Worm (Caenorhabditis elegans) whole organism, L4 larva: ENCODE measurements around the gene K11H12.6.

Experiments
- F44E2.7 ChIP-seq: fragments of 200-800 bp; sonication (Bioruptor generic); IDR thresholded peaks from 2 replicates; pipeline ENCODE4 v2.1.2; 2022; ENCODE audit warnings: missing genetic modification characterization, missing compliant biosample characterization
- ZK546.5 ChIP-seq, 2 experiments: sonication (generic microtip); optimal IDR thresholded peaks; 2 replicates each; lab custom pipeline; 2017; ENCODE audit warnings: missing biosample characterization in 2 of 2, missing genetic modification characterization in 2 of 2
- aly-2 ChIP-seq: sonication (generic microtip); optimal IDR thresholded peaks from 2 replicates; lab custom pipeline; 2018; ENCODE audit warnings: missing biosample characterization, missing genetic modification characterization
- arid-1 ChIP-seq: fragments of 200-800 bp; sonication (Bioruptor generic); conservative IDR thresholded peaks from 2 replicates; pipeline ENCODE4 v1.3.6; 2022; ENCODE audit warnings: missing genetic modification reagents, missing genetic modification characterization, missing compliant biosample characterization
- ceh-20 ChIP-seq: fragments of 200-800 bp; sonication (Bioruptor generic); IDR thresholded peaks from 2 replicates; pipeline ENCODE4 v1.3.6; 2022; ENCODE audit warnings: missing genetic modification reagents, missing genetic modification characterization, missing compliant biosample characterization
- ces-1 ChIP-seq: fragments of 150-350 bp; sonication (generic microtip); optimal IDR thresholded peaks from 4 replicates; lab custom pipeline; 2014; ENCODE audit warnings: missing biosample characterization, missing genetic modification reagents, missing genetic modification characterization
- daf-16 ChIP-seq, 3 experiments: sonication (generic microtip); optimal IDR thresholded peaks; 2 replicates each; lab custom pipeline; 2016 to 2017; ENCODE audit warnings: missing genetic modification characterization in 3 of 3, missing genetic modification reagents in 3 of 3, mild to moderate bottlenecking in 2 of 3, missing compliant biosample characterization in 2 of 3, missing biosample characterization in 1 of 3, moderate library complexity in 1 of 3
- egl-43 ChIP-seq: fragments of 200-800 bp; sonication (Bioruptor generic); IDR thresholded peaks from 2 replicates; pipeline ENCODE4 v1.3.6; 2022; ENCODE audit warnings: missing genetic modification reagents, missing genetic modification characterization, missing compliant biosample characterization
- hlh-11 ChIP-seq: fragments of 200-800 bp; sonication (Bioruptor generic); optimal IDR thresholded peaks from 2 replicates; lab custom pipeline; 2018; ENCODE audit warnings: mild to moderate bottlenecking, missing genetic modification characterization, missing compliant biosample characterization
- hlh-30 ChIP-seq: sonication (generic microtip); optimal IDR thresholded peaks from 2 replicates; lab custom pipeline; 2017; ENCODE audit warnings: antibody characterized with exemption, mild to moderate bottlenecking, missing genetic modification characterization, missing compliant biosample characterization; ENCODE audit not compliant: insufficient read depth
- hmg-1.1 ChIP-seq: fragments of 200-800 bp; sonication (Bioruptor generic); IDR thresholded peaks from 2 replicates; pipeline ENCODE4 v1.3.6; 2022; ENCODE audit warnings: missing genetic modification reagents, missing genetic modification characterization, missing compliant biosample characterization
- lim-7 ChIP-seq: fragments of 200-800 bp; sonication (Bioruptor generic); IDR thresholded peaks from 2 replicates; pipeline ENCODE4 v1.3.6; 2022; ENCODE audit warnings: missing genetic modification characterization, missing compliant biosample characterization
- lin-1 ChIP-seq: fragments of 200-800 bp; sonication (Bioruptor generic); IDR thresholded peaks from 2 replicates; pipeline ENCODE4 v1.3.6; 2022; ENCODE audit warnings: missing genetic modification reagents, missing genetic modification characterization, missing compliant biosample characterization
- lin-29 ChIP-seq: fragments of 200-800 bp; sonication (Bioruptor generic); IDR thresholded peaks from 2 replicates; pipeline ENCODE4 v1.3.6; 2022; ENCODE audit warnings: missing genetic modification reagents, missing genetic modification characterization, missing compliant biosample characterization
- lsy-2 ChIP-seq, 2 experiments: fragments of 150-350 bp in 1 of 2; sonication (generic microtip) in 1 of 2; optimal IDR thresholded peaks; 2 replicates each; lab custom pipeline; 2014 to 2017; ENCODE audit warnings: missing biosample characterization in 2 of 2, missing genetic modification characterization in 2 of 2
- mdl-1 ChIP-seq, 2 experiments: fragments of 150-350 bp in 1 of 2; sonication (generic microtip) in 1 of 2; optimal IDR thresholded peaks; 2 replicates each; lab custom pipeline; 2014 to 2017; ENCODE audit warnings: missing biosample characterization in 2 of 2, missing genetic modification characterization in 2 of 2
- mep-1 ChIP-seq: fragments of 150-350 bp; sonication (generic microtip); optimal IDR thresholded peaks from 3 replicates; lab custom pipeline; 2014; ENCODE audit warnings: missing biosample characterization, missing genetic modification characterization
- nhr-11 ChIP-seq: fragments of 150-350 bp; optimal IDR thresholded peaks from 2 replicates; lab custom pipeline; 2014; ENCODE audit warnings: missing biosample characterization, missing genetic modification characterization
- nhr-111 ChIP-seq: fragments of 200-800 bp; sonication (Bioruptor generic); optimal IDR thresholded peaks from 2 replicates; lab custom pipeline; 2018; ENCODE audit warnings: mild to moderate bottlenecking, missing genetic modification characterization, missing compliant biosample characterization
- nhr-237 ChIP-seq: sonication (generic microtip); optimal IDR thresholded peaks from 2 replicates; lab custom pipeline; 2017; ENCODE audit warnings: missing biosample characterization, missing genetic modification characterization
- nhr-25 ChIP-seq: sonication (generic microtip); optimal IDR thresholded peaks from 2 replicates; lab custom pipeline; 2017; ENCODE audit warnings: missing genetic modification characterization, mild to moderate bottlenecking, missing compliant biosample characterization, antibody characterized with exemption, moderate library complexity, borderline replicate concordance; ENCODE audit not compliant: insufficient read depth
- nhr-28 ChIP-seq: fragments of 150-350 bp; optimal IDR thresholded peaks from 2 replicates; lab custom pipeline; 2014; ENCODE audit warnings: missing biosample characterization, missing genetic modification characterization
- nhr-41 ChIP-seq: fragments of 200-800 bp; sonication (Bioruptor generic); IDR thresholded peaks from 2 replicates; pipeline ENCODE4 v1.3.6; 2022; ENCODE audit warnings: missing genetic modification reagents, missing genetic modification characterization, missing compliant biosample characterization
- nhr-48 ChIP-seq: sonication (generic microtip); optimal IDR thresholded peaks from 2 replicates; lab custom pipeline; 2016; ENCODE audit warnings: mild to moderate bottlenecking, missing genetic modification characterization, missing compliant biosample characterization
- nhr-76 ChIP-seq: fragments of 150-350 bp; optimal IDR thresholded peaks from 2 replicates; lab custom pipeline; 2014; ENCODE audit warnings: missing biosample characterization, missing genetic modification characterization
- nhr-77 ChIP-seq: fragments of 150-350 bp; optimal IDR thresholded peaks from 2 replicates; lab custom pipeline; 2014; ENCODE audit warnings: missing biosample characterization, missing genetic modification characterization
- rbr-2 ChIP-seq: sonication (generic microtip); optimal IDR thresholded peaks from 2 replicates; lab custom pipeline; 2016; ENCODE audit warnings: missing genotype, missing genetic modification characterization, missing compliant biosample characterization
- saeg-2 ChIP-seq: fragments of 200-800 bp; sonication (Bioruptor generic); IDR thresholded peaks from 2 replicates; pipeline ENCODE4 v1.3.6; 2022; ENCODE audit warnings: missing genetic modification reagents, missing genetic modification characterization, missing compliant biosample characterization
- snpc-4 ChIP-seq: fragments of 150-350 bp; optimal IDR thresholded peaks from 2 replicates; lab custom pipeline; 2014; ENCODE audit warnings: missing biosample characterization, missing genetic modification characterization
- tag-97 ChIP-seq: fragments of 200-800 bp; sonication (Bioruptor generic); IDR thresholded peaks from 2 replicates; pipeline ENCODE4 v1.3.6; 2022; ENCODE audit warnings: missing genetic modification characterization, missing compliant biosample characterization
- tra-1 ChIP-seq: fragments of 200-800 bp; sonication (Bioruptor generic); IDR thresholded peaks from 2 replicates; pipeline ENCODE4 v1.3.6; 2022; ENCODE audit warnings: missing genetic modification reagents, missing genetic modification characterization, missing compliant biosample characterization
- unc-39 ChIP-seq: sonication (generic microtip); optimal IDR thresholded peaks from 2 replicates; lab custom pipeline; 2017; ENCODE audit warnings: missing biosample characterization, missing genetic modification characterization
- unc-62 ChIP-seq, 3 experiments: fragments of 150-350 bp in 1 of 3; sonication (generic microtip); optimal IDR thresholded peaks in 2 of 3; peaks in 1 of 3; 1 replicate in 1 of 3; 2 replicates in 2 of 3; lab custom pipeline; 2014 to 2017; ENCODE audit warnings: missing biosample characterization in 3 of 3, missing genetic modification characterization in 3 of 3, missing genetic modification reagents in 3 of 3, missing genotype in 1 of 3
- vab-7 ChIP-seq: fragments of 200-800 bp; sonication (Bioruptor generic); IDR thresholded peaks from 2 replicates; pipeline ENCODE4 v1.3.6; 2022; ENCODE audit warnings: missing genetic modification reagents, missing genetic modification characterization, missing compliant biosample characterization
- ztf-11 ChIP-seq: fragments of 150-350 bp; optimal IDR thresholded peaks from 2 replicates; lab custom pipeline; 2014; ENCODE audit warnings: missing biosample characterization, missing genetic modification characterization

The K11H12.6 gene

DNA sequence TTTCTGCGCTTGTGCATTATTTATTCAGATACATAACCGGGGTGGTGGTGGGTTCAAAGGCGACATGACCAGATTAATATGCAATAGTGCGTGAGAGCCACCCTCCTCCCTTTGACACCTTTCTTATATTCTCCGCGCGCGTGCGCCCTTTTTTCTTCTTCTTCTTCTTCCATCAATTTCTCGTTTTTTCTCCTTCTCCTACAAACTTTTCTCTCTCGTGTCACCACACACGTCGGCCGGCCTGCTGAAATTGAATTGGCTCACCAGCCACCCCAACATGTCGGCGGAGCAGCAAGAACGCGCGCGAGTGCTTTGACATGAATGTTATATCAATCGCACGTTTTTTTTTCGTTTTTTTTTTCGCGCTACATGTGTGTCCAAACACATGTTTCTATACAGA is 7.5 kb upstream of the K11H12.6 start:
- peak in 1 of 2 experiments; percentile 12 for TF ChIP-seq mdl-1 (tag; optimal IDR thresholded peaks at IDR 0.05; lab: Kevin White, UChicago)
- TF ChIP-seq nhr-77: no peak
- TF ChIP-seq lsy-2 (tag; optimal IDR thresholded peaks at IDR 0.05; lab: Kevin White, UChicago): peak in 1 of 2 experiments; percentile 31
- TF ChIP-seq egl-43 (GFP tag; lab: Robert Waterston, UW): peak; percentile 23; the same call in 1 of the 2 replicates
- TF ChIP-seq rbr-2 (tag; lab: Kevin White, UChicago): peak; percentile 28
- peak; percentile 15 for TF ChIP-seq hlh-30 (tag; lab: Kevin White, UChicago)

DNA sequence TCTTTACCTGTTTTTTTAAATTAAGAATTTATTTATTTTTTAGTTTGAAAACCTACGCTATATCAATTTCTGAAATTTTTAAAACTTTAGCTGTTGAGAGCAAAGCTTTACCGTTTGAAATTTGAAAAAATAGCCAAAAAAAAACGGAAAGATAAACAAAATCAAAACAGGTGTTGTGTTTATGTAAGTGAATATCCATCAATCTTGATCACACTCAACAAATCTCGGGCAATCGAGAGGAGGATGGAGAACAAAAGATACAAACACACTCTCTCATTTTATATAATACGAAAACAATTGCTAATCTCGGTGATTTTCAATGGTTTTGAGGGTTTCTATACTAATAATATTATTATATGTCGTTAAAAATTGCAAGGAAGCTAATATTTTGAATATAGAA is 5.5 kb upstream of the K11H12.6 start:
- TF ChIP-seq unc-62 (GFP tag; optimal IDR thresholded peaks at IDR 0.05 in 1 of 2; lab: Kevin White, UChicago) (peak in 1 of 2 experiments; percentile 75), unc-62 (tag; optimal IDR thresholded peaks at IDR 0.05; lab: Kevin White, UChicago) (no peak), nhr-48 (tag; lab: Kevin White, UChicago) (no peak), daf-16 (GFP tag; optimal IDR thresholded peaks at IDR 0.05; lab: Kevin White, UChicago) (peak in 1 of 2 experiments; percentile 54), daf-16 (tag; optimal IDR thresholded peaks at IDR 0.05; lab: Kevin White, UChicago) (no peak)

DNA sequence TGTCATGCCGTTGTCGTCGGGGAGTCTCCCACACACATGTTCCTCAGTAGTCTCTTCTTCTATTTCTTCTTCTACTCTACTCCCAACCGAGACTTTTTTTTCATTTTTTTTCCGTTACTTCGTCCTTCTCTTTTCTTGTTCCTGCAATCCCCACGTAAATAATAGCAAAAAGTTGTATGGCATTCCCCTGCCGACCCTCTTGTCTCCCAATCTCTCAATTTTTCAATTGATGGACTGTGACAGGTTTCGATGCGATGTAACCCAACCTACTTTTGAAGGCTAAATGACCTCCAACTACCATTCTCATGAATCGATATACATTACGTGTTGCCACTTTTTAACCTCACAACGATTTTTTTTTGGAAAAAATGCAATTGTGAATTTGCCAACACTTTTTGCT is 3.0 kb upstream of the K11H12.6 start:
- TF ChIP-seq lin-1 (GFP tag; lab: Robert Waterston, UW) (no peak), mep-1 (tag; lab: Kevin White, UChicago) (peak; percentile 57), nhr-76 (no peak), lim-7 (GFP tag; lab: Robert Waterston, UW) (no peak), unc-62 (GFP tag; optimal IDR thresholded peaks at IDR 0.05 in 1 of 2; lab: Kevin White, UChicago) (peak in 1 of 2 experiments; percentile 69), unc-62 (tag; optimal IDR thresholded peaks at IDR 0.05; lab: Kevin White, UChicago) (no peak), nhr-25 (tag; lab: Kevin White, UChicago) (peak; percentile 12), hmg-1.1 (0 out of 2 replicates have a peak, but pooled peaks have one; percentile 4), nhr-28 (tag; lab: Kevin White, UChicago) (peak; percentile 21), ceh-20 (GFP tag; lab: Robert Waterston, UW) (peak; percentile 60), hlh-11 (tag; lab: Kevin White, UChicago) (no peak), ces-1 (no peak), lsy-2 (tag; optimal IDR thresholded peaks at IDR 0.05; lab: Kevin White, UChicago) (peak in 1 of 2 experiments; percentile 25), tra-1 (0 out of 2 replicates have a peak, but pooled peaks have one; percentile 32), nhr-237 (tag; lab: Kevin White, UChicago) (no peak), egl-43 (GFP tag; lab: Robert Waterston, UW) (no peak)

DNA sequence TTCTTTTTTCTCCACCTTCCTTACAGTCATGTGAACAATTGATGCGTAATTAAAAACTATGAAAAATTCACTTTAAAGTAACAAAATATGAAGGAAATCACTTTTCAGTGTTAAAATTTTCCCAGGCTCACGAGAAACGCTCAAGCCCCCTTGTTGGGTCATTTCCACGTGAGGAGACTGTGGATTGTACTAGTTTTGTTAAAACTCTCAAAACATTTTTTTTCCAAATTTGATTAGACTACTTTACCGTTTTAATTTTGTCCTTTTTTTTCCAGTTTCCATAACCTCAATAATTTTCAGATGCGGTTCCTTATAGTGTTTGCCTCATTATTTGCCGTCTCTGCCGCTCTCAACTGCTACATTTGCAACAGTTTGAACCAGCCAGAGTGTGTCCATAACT is 1.9 kb upstream of the K11H12.6 start, which contains the start of gene K11H12.7:
Gene K11H12.7 (plus strand): TSS at position 301 of the 400 bp plus-strand sequence.
- TF ChIP-seq arid-1 (GFP tag; lab: Robert Waterston, UW): no peak
- no peak for TF ChIP-seq saeg-2 (GFP tag; lab: Robert Waterston, UW)
- no peak for TF ChIP-seq nhr-41 (GFP tag; lab: Robert Waterston, UW)
- no peak for TF ChIP-seq nhr-11 (tag; lab: Kevin White, UChicago)
- TF ChIP-seq nhr-111 (GFP tag; lab: Kevin White, UChicago): no peak
- TF ChIP-seq unc-39: no peak
- TF ChIP-seq snpc-4 (tag; lab: Kevin White, UChicago): no peak
- TF ChIP-seq tag-97 (GFP tag; lab: Robert Waterston, UW): no peak
- TF ChIP-seq aly-2 (tag; lab: Kevin White, UChicago): no peak
- no peak for TF ChIP-seq ZK546.5 (tag; optimal IDR thresholded peaks at IDR 0.05; lab: Kevin White, UChicago)
- TF ChIP-seq nhr-25 (tag; lab: Kevin White, UChicago): no peak
- TF ChIP-seq vab-7: no peak
- TF ChIP-seq unc-62 (GFP tag; optimal IDR thresholded peaks at IDR 0.05 in 1 of 2; lab: Kevin White, UChicago): no peak
- TF ChIP-seq unc-62 (tag; optimal IDR thresholded peaks at IDR 0.05; lab: Kevin White, UChicago): no peak
- no peak for TF ChIP-seq hlh-30 (tag; lab: Kevin White, UChicago)
- no peak for TF ChIP-seq ztf-11 (tag; lab: Kevin White, UChicago)
- TF ChIP-seq lin-29 (GFP tag; lab: Robert Waterston, UW): no peak
- no peak for TF ChIP-seq rbr-2 (tag; lab: Kevin White, UChicago)
- no peak for TF ChIP-seq F44E2.7
